Worm (Caenorhabditis elegans) whole organism, L1 larva: Measurements from ENCODE around the gene F46B6.12.

ENCODE experiments used
- fos-1 ChIP-seq: fragments of 150-350 bp; optimal IDR thresholded peaks from 2 replicates; lab custom pipeline; 2014; ENCODE audit warnings: missing biosample characterization, missing genetic modification characterization
- nhr-11 ChIP-seq: fragments of 150-350 bp; optimal IDR thresholded peaks from 2 replicates; lab custom pipeline; 2014; ENCODE audit warnings: missing biosample characterization, missing genetic modification characterization
- nhr-20 ChIP-seq: sonication (generic microtip); optimal IDR thresholded peaks from 2 replicates; lab custom pipeline; 2016; ENCODE audit warnings: mild to moderate bottlenecking, missing genetic modification characterization, missing compliant biosample characterization
- zag-1 ChIP-seq: fragments of 150-350 bp; optimal IDR thresholded peaks from 2 replicates; lab custom pipeline; 2014; ENCODE audit warnings: missing biosample characterization, missing genetic modification characterization

DNA sequence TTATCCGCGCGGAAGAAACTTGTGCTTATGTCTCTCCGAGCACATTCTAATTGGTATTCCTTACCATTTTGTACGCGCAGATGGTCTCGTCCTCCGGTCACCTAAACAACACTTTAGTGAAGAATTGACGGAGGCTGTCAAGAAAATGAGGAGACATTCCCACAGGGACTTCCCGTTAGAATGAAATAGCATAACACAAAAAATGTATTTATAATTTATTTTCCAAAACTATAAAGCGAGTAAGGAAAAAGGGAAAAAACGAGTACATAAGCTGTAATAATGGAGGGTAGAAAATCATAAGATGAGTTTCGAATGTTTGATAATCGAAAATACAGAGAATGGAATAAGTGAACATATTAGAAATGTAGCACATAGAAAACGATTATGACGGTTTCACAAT, at the start of gene F46B6.12:
- TF ChIP-seq nhr-20 (tag; lab: Kevin White, UChicago) (no peak), fos-1 (tag; lab: Kevin White, UChicago) (no peak), zag-1 (tag; lab: Kevin White, UChicago) (no peak), nhr-11 (no peak)
